Fruit fly (Drosophila melanogaster) whole organism, adult: ENCODE data around the gene Gba1b.

Experiments
- CG11617 ChIP-seq: fragments of 200-800 bp; sonication (Bioruptor generic); optimal IDR thresholded peaks from 2 replicates; lab custom pipeline; 2017; ENCODE audit warnings: mild to moderate bottlenecking, missing biosample characterization, missing genetic modification reagents, missing genetic modification characterization
- CG12768 ChIP-seq: fragments of 200-800 bp; sonication (Bioruptor generic); optimal IDR thresholded peaks from 2 replicates; lab custom pipeline; 2017; ENCODE audit warnings: missing biosample characterization, missing genetic modification characterization, mild to moderate bottlenecking, moderate library complexity, missing genetic modification reagents
- CG14711 ChIP-seq: fragments of 200-800 bp; sonication (Bioruptor generic); optimal IDR thresholded peaks from 2 replicates; lab custom pipeline; 2018; ENCODE audit warnings: missing biosample characterization, mild to moderate bottlenecking, missing genetic modification characterization, moderate library complexity
- CG1620 ChIP-seq: fragments of 200-800 bp; sonication (Bioruptor generic); optimal IDR thresholded peaks from 2 replicates; lab custom pipeline; 2016; ENCODE audit warnings: missing biosample characterization, missing genetic modification characterization
- CG33017 ChIP-seq: fragments of 200-800 bp; sonication (Bioruptor generic); optimal IDR thresholded peaks from 2 replicates; lab custom pipeline; 2018; ENCODE audit warnings: missing biosample characterization, mild to moderate bottlenecking, missing genetic modification characterization, moderate library complexity
- CG5204 ChIP-seq: fragments of 200-800 bp; sonication (Bioruptor generic); optimal IDR thresholded peaks from 2 replicates; lab custom pipeline; 2016; ENCODE audit warnings: missing biosample characterization, missing genetic modification characterization
- CG7045 ChIP-seq: fragments of 200-800 bp; sonication (Bioruptor generic); optimal IDR thresholded peaks from 2 replicates; lab custom pipeline; 2017; ENCODE audit warnings: missing biosample characterization, mild to moderate bottlenecking, missing genetic modification characterization
- CG7101 ChIP-seq: fragments of 200-800 bp; sonication (Bioruptor generic); optimal IDR thresholded peaks from 2 replicates; lab custom pipeline; 2018; ENCODE audit warnings: missing biosample characterization, mild to moderate bottlenecking, missing genetic modification characterization, moderate library complexity
- Clk ChIP-seq: fragments of 200-800 bp; sonication (Bioruptor generic); optimal IDR thresholded peaks from 2 replicates; lab custom pipeline; 2017; ENCODE audit warnings: missing biosample characterization, missing genetic modification characterization
- Crg-1 ChIP-seq: fragments of 200-800 bp; sonication (Bioruptor generic); optimal IDR thresholded peaks from 2 replicates; lab custom pipeline; 2016; ENCODE audit warnings: missing biosample characterization, missing genetic modification characterization
- Hr96 ChIP-seq: fragments of 200-800 bp; sonication (Bioruptor generic); optimal IDR thresholded peaks from 2 replicates; lab custom pipeline; 2016; ENCODE audit warnings: missing biosample characterization, missing genetic modification characterization
- Mnt ChIP-seq: fragments of 200-800 bp; sonication (Bioruptor generic); optimal IDR thresholded peaks from 2 replicates; lab custom pipeline; 2016; ENCODE audit warnings: missing biosample characterization, mild to moderate bottlenecking, missing genetic modification characterization
- bab1 ChIP-seq: fragments of 200-800 bp; sonication (Bioruptor generic); optimal IDR thresholded peaks from 3 replicates; lab custom pipeline; 2019; ENCODE audit warnings: missing biosample characterization, mild to moderate bottlenecking, missing genetic modification characterization, moderate library complexity
- cic ChIP-seq: fragments of 200-800 bp; sonication (Bioruptor generic); optimal IDR thresholded peaks from 2 replicates; lab custom pipeline; 2017; ENCODE audit warnings: missing biosample characterization, mild to moderate bottlenecking, missing genetic modification characterization, moderate library complexity
- cnc ChIP-seq, 2 experiments: fragments of >200 bp; optimal IDR thresholded peaks; 2 replicates each; lab custom pipeline; 2017
- kay ChIP-seq: fragments of 200-800 bp; sonication (Bioruptor generic); peaks from one replicate; lab custom pipeline; 2016; ENCODE audit warnings: missing biosample characterization, missing genetic modification characterization, borderline replicate concordance
- ovo ChIP-seq: fragments of 200-800 bp; sonication (Bioruptor generic); optimal IDR thresholded peaks from 2 replicates; lab custom pipeline; 2016; ENCODE audit warnings: missing biosample characterization, missing genetic modification characterization
- pad ChIP-seq: fragments of 200-800 bp; sonication (Bioruptor generic); optimal IDR thresholded peaks from 3 replicates; lab custom pipeline; 2017; ENCODE audit warnings: missing biosample characterization, missing genetic modification characterization, mild to moderate bottlenecking, moderate library complexity, missing genetic modification reagents
- tj ChIP-seq: fragments of 200-800 bp; sonication (Bioruptor generic); optimal IDR thresholded peaks from 3 replicates; lab custom pipeline; 2017; ENCODE audit warnings: missing biosample characterization, mild to moderate bottlenecking, missing genetic modification characterization, moderate library complexity
- toe ChIP-seq: fragments of 200-800 bp; sonication (Bioruptor generic); optimal IDR thresholded peaks from 2 replicates; lab custom pipeline; 2016; ENCODE audit warnings: missing biosample characterization, missing genetic modification characterization

The Gba1b gene

dm6 chr3R:23732533-23732932 lies 27.9 kb downstream of the Gba1b start:
- peak; percentile 83 to 97 for TF ChIP-seq cnc (optimal IDR thresholded peaks at IDR 0.05; lab: Kevin White, UChicago)
- TF ChIP-seq Mnt: no peak
- TF ChIP-seq CG14711 (tag; lab: Kevin White, UChicago): no peak

- no peak for TF ChIP-seq CG12768
- peak; percentile 24 for TF ChIP-seq cic (GFP tag; lab: Kevin White, UChicago)
- peak; percentile 29 for TF ChIP-seq CG11617 (GFP tag; lab: Kevin White, UChicago)
- peak; percentile 29 for TF ChIP-seq tj (GFP tag; lab: Kevin White, UChicago)
- TF ChIP-seq cnc (optimal IDR thresholded peaks at IDR 0.05; lab: Kevin White, UChicago): no peak
- TF ChIP-seq ovo: no peak
- no peak for TF ChIP-seq pad (GFP tag; lab: Kevin White, UChicago)
- peak; percentile 38 for TF ChIP-seq CG33017
- no peak for TF ChIP-seq CG7045
- peak; percentile 46 for TF ChIP-seq Crg-1 (GFP tag; lab: Kevin White, UChicago)
- no peak for TF ChIP-seq Clk (GFP tag; lab: Kevin White, UChicago)
- no peak for TF ChIP-seq toe (GFP tag; lab: Kevin White, UChicago)
- TF ChIP-seq CG1620 (GFP tag; lab: Kevin White, UChicago): no peak
- TF ChIP-seq CG5204 (GFP tag; lab: Kevin White, UChicago): no peak
- peak; percentile 28 for TF ChIP-seq Mnt
- TF ChIP-seq Hr96 (GFP tag; lab: Kevin White, UChicago): no peak
- TF ChIP-seq kay: peak; percentile 99
- TF ChIP-seq bab1 (GFP tag; lab: Kevin White, UChicago): peak; percentile 68
- no peak for TF ChIP-seq CG7101
- TF ChIP-seq CG14711 (tag; lab: Kevin White, UChicago): peak; percentile 3
These were observed 28.4 kb downstream of the Gba1b start, which contains the start of the genes Hmgcr and Rpn9 for dm6 chr3R:23732990-23733512. Gene Hmgcr, plus strand, starts transcription at chr3R:23733324. Gene Rpn9, minus strand, starts transcription at chr3R:23733462.

- no peak for TF ChIP-seq ovo
- TF ChIP-seq pad (GFP tag; lab: Kevin White, UChicago): no peak
- no peak for TF ChIP-seq Crg-1 (GFP tag; lab: Kevin White, UChicago)
- TF ChIP-seq CG11617 (GFP tag; lab: Kevin White, UChicago): no peak
- TF ChIP-seq kay: no peak
These were observed 29.2 kb downstream of the Gba1b start for dm6 chr3R:23733771-23734170.

dm6 chr3R:23734573-23735404 lies 30.2 kb downstream of the Gba1b start:
- TF ChIP-seq kay: no peak
- TF ChIP-seq pad (GFP tag; lab: Kevin White, UChicago): no peak
- TF ChIP-seq CG1620 (GFP tag; lab: Kevin White, UChicago): no peak
- no peak for TF ChIP-seq Hr96 (GFP tag; lab: Kevin White, UChicago)
- no peak for TF ChIP-seq CG11617 (GFP tag; lab: Kevin White, UChicago)
- no peak for TF ChIP-seq CG14711 (tag; lab: Kevin White, UChicago)

dm6 chr3R:23735648-23736047 lies 31.0 kb downstream of the Gba1b start:
- TF ChIP-seq CG11617 (GFP tag; lab: Kevin White, UChicago) (no peak), CG33017 (no peak), CG14711 (tag; lab: Kevin White, UChicago) (no peak), CG12768 (no peak), cic (GFP tag; lab: Kevin White, UChicago) (no peak), ovo (no peak), Clk (GFP tag; lab: Kevin White, UChicago) (no peak), tj (GFP tag; lab: Kevin White, UChicago) (no peak), pad (GFP tag; lab: Kevin White, UChicago) (no peak), kay (no peak), cnc (optimal IDR thresholded peaks at IDR 0.05; lab: Kevin White, UChicago) (no peak), CG7101 (no peak), Hr96 (GFP tag; lab: Kevin White, UChicago) (no peak), Crg-1 (GFP tag; lab: Kevin White, UChicago) (no peak)

dm6 chr3R:23736365-23736764 lies 31.8 kb downstream of the Gba1b start:
- TF ChIP-seq Crg-1 (GFP tag; lab: Kevin White, UChicago) (no peak), tj (GFP tag; lab: Kevin White, UChicago) (no peak), CG33017 (no peak), CG12768 (no peak), ovo (no peak), bab1 (GFP tag; lab: Kevin White, UChicago) (no peak), CG7045 (no peak)
